Worm (Caenorhabditis elegans): ENCODE results near the gene F48D6.4.
A peak's percentile ranks its signal among the peaks of the same experiment; 100 is the strongest.

Gene F48D6.4

ce11 chrX:4238971-4239370 is 8.0 kb downstream of the F48D6.4 start:
- peak; percentile 45 for TF ChIP-seq fkh-10 (GFP tag; optimal IDR thresholded peaks at IDR 0.05)
- TF ChIP-seq aly-2 (tag; optimal IDR thresholded peaks at IDR 0.05) = no peak

- TF ChIP-seq tbx-2 (tag; optimal IDR thresholded peaks at IDR 0.05) = no peak
- TF ChIP-seq elt-2 (tag; optimal IDR thresholded peaks at IDR 0.05) = no peak
- no peak for TF ChIP-seq nhr-11 (tag; optimal IDR thresholded peaks at IDR 0.05)
- no peak for TF ChIP-seq ama-1 (optimal IDR thresholded peaks at IDR 0.05)
- no peak for TF ChIP-seq ZK546.5 (tag; optimal IDR thresholded peaks at IDR 0.05)
These were observed 11.3 kb downstream of the F48D6.4 start, which contains the start of gene rab-37 for ce11 chrX:4235752-4236151. TSS of gene rab-37 (minus strand) at chrX:4235852.

ce11 chrX:4222779-4223387 is 24.1 kb downstream of the F48D6.4 start:
- TF ChIP-seq ZK546.5 (tag; optimal IDR thresholded peaks at IDR 0.05) (no peak), snpc-4 (tag; optimal IDR thresholded peaks at IDR 0.05) (peak; percentile 51), mml-1 (tag; optimal IDR thresholded peaks at IDR 0.05) (no peak), nhr-76 (tag; optimal IDR thresholded peaks at IDR 0.05) (no peak), fkh-10 (GFP tag; optimal IDR thresholded peaks at IDR 0.05) (no peak), nhr-25 (tag; optimal IDR thresholded peaks at IDR 0.05) (peak; percentile 85), unc-62 (GFP tag; optimal IDR thresholded peaks at IDR 0.05) (no peak), fkh-2 (tag; optimal IDR thresholded peaks at IDR 0.05) (no peak), ceh-16 (tag; optimal IDR thresholded peaks at IDR 0.05) (no peak), nhr-28 (tag; optimal IDR thresholded peaks at IDR 0.05) (no peak), elt-2 (tag; optimal IDR thresholded peaks at IDR 0.05) (peak; percentile 66), nhr-23 (tag; optimal IDR thresholded peaks at IDR 0.05) (peak; percentile 80), nhr-43 (tag; optimal IDR thresholded peaks at IDR 0.05; ENCODE audit: poor library complexity, severe bottlenecking) (peak; percentile 70), nfya-1 (tag; optimal IDR thresholded peaks at IDR 0.05; ENCODE audit: insufficient read depth) (peak; percentile 75), ceh-82 (tag; optimal IDR thresholded peaks at IDR 0.05) (peak; percentile 54), zag-1 (tag; optimal IDR thresholded peaks at IDR 0.05) (peak; percentile 78), nhr-12 (tag; optimal IDR thresholded peaks at IDR 0.05) (no peak), mdl-1 (tag; optimal IDR thresholded peaks at IDR 0.05) (peak; percentile 47), jun-1 (tag; optimal IDR thresholded peaks at IDR 0.05) (peak; percentile 64), ztf-11 (tag; optimal IDR thresholded peaks at IDR 0.05) (no peak), nhr-11 (tag; optimal IDR thresholded peaks at IDR 0.05) (no peak), fos-1 (tag; optimal IDR thresholded peaks at IDR 0.05) (no peak), skn-1 (tag; optimal IDR thresholded peaks at IDR 0.05) (no peak), pqm-1 (tag; optimal IDR thresholded peaks at IDR 0.05) (peak; percentile 5), lin-39 (tag; optimal IDR thresholded peaks at IDR 0.05) (no peak), lsy-12 (tag; optimal IDR thresholded peaks at IDR 0.05) (peak; percentile 85), aly-2 (tag; optimal IDR thresholded peaks at IDR 0.05) (peak; percentile 54), elt-1 (tag; optimal IDR thresholded peaks at IDR 0.05) (peak; percentile 32), R02D3.7 (tag; optimal IDR thresholded peaks at IDR 0.05) (peak; percentile 51), unc-39 (tag; optimal IDR thresholded peaks at IDR 0.05) (no peak), tbx-2 (tag; optimal IDR thresholded peaks at IDR 0.05) (peak; percentile 82), egl-5 (tag; optimal IDR thresholded peaks at IDR 0.05) (no peak), ama-1 (optimal IDR thresholded peaks at IDR 0.05) (peak; percentile 62), eor-1 (tag; optimal IDR thresholded peaks at IDR 0.05) (no peak), hmg-11 (tag; optimal IDR thresholded peaks at IDR 0.05) (peak; percentile 97), ceh-28 (tag; optimal IDR thresholded peaks at IDR 0.05) (peak; percentile 73), pha-4 (tag; optimal IDR thresholded peaks at IDR 0.05) (no peak)

- TF ChIP-seq hmg-11 (tag; optimal IDR thresholded peaks at IDR 0.05) (no peak), fkh-2 (tag; optimal IDR thresholded peaks at IDR 0.05) (no peak), sea-2 (GFP tag; optimal IDR thresholded peaks at IDR 0.05) (no peak), ceh-82 (tag; optimal IDR thresholded peaks at IDR 0.05) (no peak), nhr-43 (tag; optimal IDR thresholded peaks at IDR 0.05; ENCODE audit: poor library complexity, severe bottlenecking) (no peak), lin-15B (tag; optimal IDR thresholded peaks at IDR 0.05) (peak; percentile 23), ztf-4 (tag; optimal IDR thresholded peaks at IDR 0.05) (no peak), nfya-1 (tag; optimal IDR thresholded peaks at IDR 0.05; ENCODE audit: insufficient read depth) (peak; percentile 94)
These were observed 24.8 kb downstream of the F48D6.4 start for ce11 chrX:4222200-4222599.
